Worm (Caenorhabditis elegans): Measurements from ENCODE around the gene F35H8.1.
A peak's percentile ranks its signal among the peaks of the same experiment; 100 is the strongest.

F35H8.1 gene

ce11 chrII:9591071-9591470, 38.0 kb upstream of the F35H8.1 start, which contains the start of the genes E02H1.1 and tag-124 (continued):
- TF ChIP-seq lin-54 (GFP tag; optimal IDR thresholded peaks at IDR 0.05) = peak; percentile 35
- TF ChIP-seq snpc-1.3 (tag; optimal IDR thresholded peaks at IDR 0.05; ENCODE audit: insufficient read depth) = no peak
- no peak for TF ChIP-seq Y79H2A.3 (GFP tag; conservative IDR thresholded peaks at IDR 0.05)
- no peak for TF ChIP-seq F23B12.7 (tag; optimal IDR thresholded peaks at IDR 0.05; ENCODE audit: insufficient read depth)
- peak; percentile 70; the same call in 1 of the 2 replicates for TF ChIP-seq madf-6 (GFP tag; IDR thresholded peaks at IDR 0.05)
- no peak for TF ChIP-seq ztf-25 (GFP tag; IDR thresholded peaks at IDR 0.05)
- TF ChIP-seq fkh-3 (tag; optimal IDR thresholded peaks at IDR 0.05) = no peak
- no peak for TF ChIP-seq F37B4.10 (GFP tag; IDR thresholded peaks at IDR 0.05)
- peak; percentile 29 for TF ChIP-seq chd-7 (tag; optimal IDR thresholded peaks at IDR 0.05)
- TF ChIP-seq nfyb-1 (GFP tag; IDR thresholded peaks at IDR 0.05) = no peak
- peak; percentile 57 for TF ChIP-seq F33H1.4 (GFP tag; IDR thresholded peaks at IDR 0.05)
- no peak for TF ChIP-seq attf-5 (GFP tag; optimal IDR thresholded peaks at IDR 0.05)
- 0 out of 2 replicates have a peak, but pooled peaks have one; percentile 34 for TF ChIP-seq bed-2 (GFP tag; IDR thresholded peaks at IDR 0.05)
- peak; percentile 60 for TF ChIP-seq snpc-3.4 (tag; optimal IDR thresholded peaks at IDR 0.05)
- no peak for TF ChIP-seq bed-1 (GFP tag; IDR thresholded peaks at IDR 0.05)
- no peak for TF ChIP-seq ztf-22 (GFP tag; optimal IDR thresholded peaks at IDR 0.05)
- no peak for TF ChIP-seq ama-1 (optimal IDR thresholded peaks at IDR 0.05)
- no peak for TF ChIP-seq ama-1 (GFP tag; optimal IDR thresholded peaks at IDR 0.05)
- TF ChIP-seq B0336.3 (GFP tag; IDR thresholded peaks at IDR 0.05) = no peak
- peak; percentile 63; the same call in 1 of the 2 replicates for TF ChIP-seq mcd-1 (GFP tag; IDR thresholded peaks at IDR 0.05)
- TF ChIP-seq xnd-1 (tag; optimal IDR thresholded peaks at IDR 0.05) = peak; percentile 2
- no peak for TF ChIP-seq B0261.1 (tag; optimal IDR thresholded peaks at IDR 0.05)
- no peak for TF ChIP-seq nhr-80 (tag; optimal IDR thresholded peaks at IDR 0.05)
- TF ChIP-seq ccch-3 (GFP tag; optimal IDR thresholded peaks at IDR 0.05) = peak; percentile 5
- no peak for TF ChIP-seq tlf-1 (GFP tag; optimal IDR thresholded peaks at IDR 0.05)
- TF ChIP-seq lag-1 (GFP tag; IDR thresholded peaks at IDR 0.05) = no peak
- TF ChIP-seq egrh-3 (GFP tag; IDR thresholded peaks at IDR 0.05) = no peak
- TF ChIP-seq egl-44 (GFP tag; IDR thresholded peaks at IDR 0.05) = no peak
- TF ChIP-seq rpc-1 (optimal IDR thresholded peaks at IDR 0.05) = no peak
- no peak for TF ChIP-seq rpc-1 (tag; optimal IDR thresholded peaks at IDR 0.05)
- TF ChIP-seq pbrm-1 (GFP tag; IDR thresholded peaks at IDR 0.05) = no peak
- no peak for TF ChIP-seq Y56A3A.18 (GFP tag; IDR thresholded peaks at IDR 0.05)
- TF ChIP-seq zfh-2 (GFP tag; conservative IDR thresholded peaks at IDR 0.05) = no peak
- 0 out of 2 replicates have a peak, but pooled peaks have one; percentile 34 for TF ChIP-seq ztf-6 (GFP tag; IDR thresholded peaks at IDR 0.05)
- no peak for TF ChIP-seq F22D6.2 (tag; optimal IDR thresholded peaks at IDR 0.05)
- no peak for TF ChIP-seq unc-62 (GFP tag; optimal IDR thresholded peaks at IDR 0.05)
- TF ChIP-seq pha-4 (tag; optimal IDR thresholded peaks at IDR 0.05) = no peak
- no peak for TF ChIP-seq die-1 (tag; optimal IDR thresholded peaks at IDR 0.05)
- no peak for TF ChIP-seq F55B11.4 (tag; optimal IDR thresholded peaks at IDR 0.05; ENCODE audit: borderline replicate concordance, insufficient read depth)
- TF ChIP-seq nhr-27 (tag; optimal IDR thresholded peaks at IDR 0.05) = no peak
- TF ChIP-seq mes-4 (tag; optimal IDR thresholded peaks at IDR 0.05) = no peak
- TF ChIP-seq tbx-9 (tag; optimal IDR thresholded peaks at IDR 0.05; ENCODE audit: borderline replicate concordance) = no peak
- TF ChIP-seq rcor-1 (GFP tag; IDR thresholded peaks at IDR 0.05) = peak; percentile 62
- TF ChIP-seq lsl-1 (GFP tag; optimal IDR thresholded peaks at IDR 0.05) = peak; percentile 27
- no peak for TF ChIP-seq B0035.1 (tag; optimal IDR thresholded peaks at IDR 0.05)
- no peak for TF ChIP-seq lsy-27 (tag; optimal IDR thresholded peaks at IDR 0.05; ENCODE audit: borderline replicate concordance, insufficient read depth)
- TF ChIP-seq F49E8.2 (tag; optimal IDR thresholded peaks at IDR 0.05; ENCODE audit: insufficient read depth) = no peak
- TF ChIP-seq T07F8.4 (tag; optimal IDR thresholded peaks at IDR 0.05) = no peak
- peak; percentile 93 for TF ChIP-seq ZK185.1 (tag; optimal IDR thresholded peaks at IDR 0.05; ENCODE audit: poor library complexity, severe bottlenecking)

Data from whole organism, young adult.